Fruit fly (Drosophila melanogaster) whole organism, embryonic: ENCODE measurements around the gene BCAS2.

Source experiments
- Asciz ChIP-seq: fragments of 200-800 bp; sonication (Bioruptor generic); optimal IDR thresholded peaks from 2 replicates; lab custom pipeline; 2017; ENCODE audit warnings: missing biosample characterization, mild to moderate bottlenecking, missing genetic modification characterization, missing genetic modification reagents
- Atf-2 ChIP-seq: fragments of 200-800 bp; sonication (Bioruptor generic); optimal IDR thresholded peaks from 2 replicates; lab custom pipeline; 2016; ENCODE audit warnings: missing biosample characterization, missing genetic modification characterization
- Awh ChIP-seq: fragments of 200-800 bp; sonication (Bioruptor generic); IDR thresholded peaks from 2 replicates; pipeline ENCODE4, ENCODE4 v1.3.6; 2022; ENCODE audit warnings: missing biosample characterization, missing genetic modification characterization
- BtbVII ChIP-seq: fragments of 200-800 bp; sonication (Bioruptor generic); optimal IDR thresholded peaks from 3 replicates; lab custom pipeline; 2017; ENCODE audit warnings: missing biosample characterization, mild to moderate bottlenecking, missing genetic modification characterization
- CG11085 ChIP-seq: fragments of 200-800 bp; sonication (Bioruptor generic); IDR thresholded peaks from 2 replicates; pipeline ENCODE4 v1.3.6; 2022; ENCODE audit warnings: missing biosample characterization, missing genetic modification characterization
- CG12071 ChIP-seq: fragments of 200-800 bp; sonication (Bioruptor generic); optimal IDR thresholded peaks from 3 replicates; lab custom pipeline; 2018; ENCODE audit warnings: missing biosample characterization, mild to moderate bottlenecking, missing genetic modification characterization
- CG16779 ChIP-seq: fragments of 200-800 bp; sonication (Bioruptor generic); IDR thresholded peaks from 2 replicates; pipeline ENCODE4 v1.3.6; 2022; ENCODE audit warnings: missing biosample characterization, missing genetic modification characterization
- CG16815 ChIP-seq: fragments of 200-800 bp; sonication (Bioruptor generic); optimal IDR thresholded peaks from 3 replicates; lab custom pipeline; 2017; ENCODE audit warnings: missing biosample characterization, mild to moderate bottlenecking, missing genetic modification characterization
- CG17186 ChIP-seq: fragments of 200-800 bp; sonication (Bioruptor generic); optimal IDR thresholded peaks from 3 replicates; lab custom pipeline; 2017; ENCODE audit warnings: missing biosample characterization, missing genetic modification reagents, missing genetic modification characterization
- CG17912 ChIP-seq: fragments of 200-800 bp; sonication (Bioruptor generic); optimal IDR thresholded peaks from 2 replicates; lab custom pipeline; 2018; ENCODE audit warnings: missing biosample characterization, mild to moderate bottlenecking, missing genetic modification characterization
- CG32772 ChIP-seq: fragments of 200-800 bp; sonication (Bioruptor generic); IDR thresholded peaks from 2 replicates; pipeline ENCODE4 v1.3.6; 2022; ENCODE audit warnings: missing biosample characterization, missing genetic modification characterization
- CG7745 ChIP-seq: fragments of 200-800 bp; sonication (Bioruptor generic); optimal IDR thresholded peaks from 2 replicates; lab custom pipeline; 2018; ENCODE audit warnings: missing biosample characterization, mild to moderate bottlenecking, missing genetic modification characterization, moderate library complexity
- CG8290 ChIP-seq, 3 experiments: fragments of 200-800 bp; sonication (Bioruptor generic); optimal IDR thresholded peaks; 2 replicates each; lab custom pipeline; 2016 to 2019; ENCODE audit warnings: missing biosample characterization in 3 of 3, missing genetic modification characterization in 3 of 3, mild to moderate bottlenecking in 2 of 3, moderate library complexity in 1 of 3
- CG8388 ChIP-seq: fragments of 200-800 bp; sonication (Bioruptor generic); optimal IDR thresholded peaks from 2 replicates; lab custom pipeline; 2019; ENCODE audit warnings: missing biosample characterization, mild to moderate bottlenecking, missing genetic modification characterization, moderate library complexity
- CG8924 ChIP-seq: fragments of 200-800 bp; optimal IDR thresholded peaks from 3 replicates; lab custom pipeline; 2019; ENCODE audit warnings: missing biosample characterization, mild to moderate bottlenecking, missing genetic modification characterization, moderate library complexity
- CTCF ChIP-seq: fragments of 200-800 bp; sonication (Bioruptor generic); optimal IDR thresholded peaks from 2 replicates; lab custom pipeline; 2017; ENCODE audit warnings: missing biosample characterization, mild to moderate bottlenecking, missing genetic modification characterization, moderate library complexity
- Chrac-16 ChIP-seq: fragments of 200-800 bp; sonication (Bioruptor generic); optimal IDR thresholded peaks from 3 replicates; lab custom pipeline; 2016; ENCODE audit warnings: missing biosample characterization, missing genetic modification characterization
- Dad ChIP-seq: fragments of 200-800 bp; sonication (Bioruptor generic); optimal IDR thresholded peaks from 3 replicates; lab custom pipeline; 2016; ENCODE audit warnings: missing biosample characterization, missing genetic modification characterization
- Dek ChIP-seq: fragments of 200-800 bp; sonication (Bioruptor generic); optimal IDR thresholded peaks from 3 replicates; lab custom pipeline; 2019; ENCODE audit warnings: missing biosample characterization, mild to moderate bottlenecking, missing genetic modification characterization, moderate library complexity
- Dp ChIP-seq: fragments of 200-800 bp; sonication (Bioruptor generic); optimal IDR thresholded peaks from 2 replicates; lab custom pipeline; 2018; ENCODE audit warnings: missing biosample characterization, mild to moderate bottlenecking, missing genetic modification characterization, moderate library complexity
- GATAe ChIP-seq: fragments of 200-800 bp; sonication (Bioruptor generic); conservative IDR thresholded peaks from 2 replicates; pipeline ENCODE4 v1.3.6; 2022; ENCODE audit warnings: missing biosample characterization, missing genetic modification characterization
- HLH3B ChIP-seq: fragments of 200-800 bp; sonication (Bioruptor generic); IDR thresholded peaks from 2 replicates; pipeline ENCODE4 v1.3.6; 2022; ENCODE audit warnings: missing biosample characterization, missing genetic modification characterization
- HLHmδ ChIP-seq: fragments of 200-800 bp; sonication (Bioruptor generic); optimal IDR thresholded peaks from 2 replicates; lab custom pipeline; 2018; ENCODE audit warnings: missing biosample characterization, mild to moderate bottlenecking, missing genetic modification characterization, moderate library complexity
- Hey ChIP-seq: fragments of 200-800 bp; sonication (Bioruptor generic); optimal IDR thresholded peaks from 3 replicates; lab custom pipeline; 2018; ENCODE audit warnings: missing biosample characterization, mild to moderate bottlenecking, missing genetic modification characterization
- ac ChIP-seq: fragments of 200-800 bp; sonication (Bioruptor generic); optimal IDR thresholded peaks from 3 replicates; lab custom pipeline; 2017; ENCODE audit warnings: missing biosample characterization, mild to moderate bottlenecking, missing genetic modification characterization
- ap ChIP-seq: fragments of 200-800 bp; sonication (Bioruptor generic); IDR thresholded peaks from 2 replicates; pipeline ENCODE4 v1.3.6; 2022; ENCODE audit warnings: missing biosample characterization, missing genetic modification characterization
- ara ChIP-seq: fragments of 200-800 bp; sonication (Bioruptor generic); IDR thresholded peaks from 2 replicates; pipeline ENCODE4 v1.3.6; 2022; ENCODE audit warnings: missing biosample characterization, missing genetic modification characterization
- ase ChIP-seq: fragments of 200-800 bp; sonication (Bioruptor generic); IDR thresholded peaks from 3 replicates; pipeline ENCODE4 v1.3.6; 2022; ENCODE audit warnings: missing biosample characterization, missing genetic modification characterization
- bowl ChIP-seq: fragments of 200-800 bp; sonication (Bioruptor generic); IDR thresholded peaks from 2 replicates; pipeline ENCODE4 v1.3.6; 2022; ENCODE audit warnings: missing biosample characterization, missing genetic modification characterization
- br ChIP-seq: fragments of >200 bp; optimal IDR thresholded peaks from 2 replicates; lab custom pipeline; 2017
- caup ChIP-seq: fragments of 200-800 bp; sonication (Bioruptor generic); optimal IDR thresholded peaks from 3 replicates; lab custom pipeline; 2017; ENCODE audit warnings: missing biosample characterization, mild to moderate bottlenecking, missing genetic modification characterization, moderate library complexity; ENCODE audit not compliant: severe bottlenecking
- crol ChIP-seq: fragments of 200-800 bp; sonication (Bioruptor generic); IDR thresholded peaks from 2 replicates; pipeline ENCODE4 v1.3.6; 2022; ENCODE audit warnings: missing biosample characterization, missing genetic modification characterization
- dan ChIP-seq: fragments of 200-800 bp; sonication (Bioruptor generic); IDR thresholded peaks from 2 replicates; pipeline ENCODE4 v1.3.6; 2022; ENCODE audit warnings: missing biosample characterization, missing genetic modification characterization
- en ChIP-seq: fragments of 200-800 bp; sonication (Bioruptor generic); optimal IDR thresholded peaks from 2 replicates; lab custom pipeline; 2016; ENCODE audit warnings: missing biosample characterization, missing genetic modification characterization
- fd64A ChIP-seq: fragments of 200-800 bp; sonication (Bioruptor generic); optimal IDR thresholded peaks from 3 replicates; lab custom pipeline; 2018; ENCODE audit warnings: missing biosample characterization, mild to moderate bottlenecking, missing genetic modification characterization
- hkb ChIP-seq, 2 experiments: fragments of 200-800 bp in 1 of 2; fragments of >200 bp in 1 of 2; sonication (Bioruptor generic) in 1 of 2; IDR thresholded peaks in 1 of 2; optimal IDR thresholded peaks in 1 of 2; 2 replicates each; pipeline versions ENCODE4 v1.3.6 to Lab custom; 2017 to 2022; ENCODE audit warnings: missing biosample characterization in 1 of 2, missing genetic modification characterization in 1 of 2
- ken ChIP-seq: fragments of 200-800 bp; sonication (Bioruptor generic); IDR thresholded peaks from 3 replicates; pipeline ENCODE4 v1.3.6; 2022; ENCODE audit warnings: missing biosample characterization, missing genetic modification characterization
- lov ChIP-seq, 2 experiments: fragments of 200-800 bp in 1 of 2; fragments of >200 bp in 1 of 2; sonication (Bioruptor generic) in 1 of 2; IDR thresholded peaks in 1 of 2; optimal IDR thresholded peaks in 1 of 2; 2 replicates in 1 of 2; 3 replicates in 1 of 2; pipeline versions ENCODE4 v1.3.6 to Lab custom; 2017 to 2022; ENCODE audit warnings: missing biosample characterization in 1 of 2, missing genetic modification characterization in 1 of 2
- row ChIP-seq: fragments of 200-800 bp; sonication (Bioruptor generic); IDR thresholded peaks from 3 replicates; pipeline ENCODE4 v1.3.6; 2022; ENCODE audit warnings: missing biosample characterization, missing genetic modification characterization
- seq ChIP-seq: fragments of 200-800 bp; sonication (Bioruptor generic); IDR thresholded peaks from 2 replicates; pipeline ENCODE4 v1.3.6; 2022; ENCODE audit warnings: missing biosample characterization, missing genetic modification characterization
- slp2 ChIP-seq: fragments of 200-800 bp; sonication (Bioruptor generic); optimal IDR thresholded peaks from 2 replicates; lab custom pipeline; 2016; ENCODE audit warnings: missing biosample characterization, missing genetic modification characterization
- stwl ChIP-seq: fragments of 200-800 bp; sonication (Bioruptor generic); optimal IDR thresholded peaks from 3 replicates; lab custom pipeline; 2018; ENCODE audit warnings: missing biosample characterization, mild to moderate bottlenecking, missing genetic modification characterization, moderate library complexity
- sug ChIP-seq: fragments of 200-800 bp; optimal IDR thresholded peaks from 2 replicates; lab custom pipeline; 2019; ENCODE audit warnings: missing biosample characterization, mild to moderate bottlenecking, missing genetic modification characterization, moderate library complexity
- tin ChIP-seq: fragments of 200-800 bp; sonication (Bioruptor generic); optimal IDR thresholded peaks from 3 replicates; lab custom pipeline; 2016; ENCODE audit warnings: missing biosample characterization, missing genetic modification characterization
- tna ChIP-seq: fragments of 200-800 bp; sonication (Bioruptor generic); IDR thresholded peaks from 2 replicates; pipeline ENCODE4 v1.3.6; 2022; ENCODE audit warnings: missing biosample characterization, missing genetic modification characterization; ENCODE audit not compliant: partially characterized antibody
- trh ChIP-seq: fragments of 200-800 bp; sonication (Bioruptor generic); optimal IDR thresholded peaks from 2 replicates; lab custom pipeline; 2016; ENCODE audit warnings: missing biosample characterization, missing genetic modification characterization
- twi ChIP-seq: fragments of 200-800 bp; optimal IDR thresholded peaks from 2 replicates; lab custom pipeline; 2019; ENCODE audit warnings: missing biosample characterization, mild to moderate bottlenecking, missing genetic modification characterization, moderate library complexity
- wor ChIP-seq: fragments of 200-800 bp; sonication (Bioruptor generic); IDR thresholded peaks from 2 replicates; pipeline ENCODE4 v1.3.6; 2022; ENCODE audit warnings: missing biosample characterization, missing genetic modification characterization
- zf30C ChIP-seq: fragments of 200-800 bp; sonication (Bioruptor generic); optimal IDR thresholded peaks from 3 replicates; lab custom pipeline; 2018; ENCODE audit warnings: missing biosample characterization, mild to moderate bottlenecking, missing genetic modification characterization

The BCAS2 gene

DNA sequence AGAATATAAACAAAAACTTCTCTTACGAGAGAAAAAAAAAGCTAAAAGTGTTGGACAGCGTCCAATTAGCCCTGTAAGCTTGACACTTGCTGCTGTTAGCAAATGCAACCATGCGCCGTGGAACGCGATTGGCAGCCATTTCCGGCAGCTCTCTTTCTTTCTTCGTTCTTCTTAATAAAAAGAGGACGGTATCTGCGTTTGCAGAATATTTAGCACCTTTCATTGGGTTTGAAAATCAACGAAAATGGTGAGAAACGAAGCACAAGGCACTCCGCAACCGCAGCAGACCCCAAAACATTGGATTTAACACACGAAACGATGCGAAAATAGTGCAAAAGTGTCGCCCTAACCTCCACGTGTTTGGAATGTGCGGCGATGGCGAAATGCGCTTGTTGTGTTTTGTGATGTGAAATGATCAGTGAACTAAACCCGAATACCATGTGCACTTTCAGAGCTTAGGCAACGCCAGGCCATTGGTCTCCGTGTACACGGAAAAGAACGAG lies 568 bp upstream of the BCAS2 start, which contains the start of gene RpL4 (continued):
- TF ChIP-seq zf30C (GFP tag; lab: Kevin White, UChicago) (peak; percentile 39), Dek (tag; lab: Kevin White, UChicago) (peak; percentile 53), ken (GFP tag; lab: Robert Waterston, UW) (peak; percentile 83), hkb (optimal IDR thresholded peaks at IDR 0.05; lab: Kevin White, UChicago) (no peak), hkb (GFP tag; IDR thresholded peaks at IDR 0.05; lab: Robert Waterston, UW) (peak; percentile 84), fd64A (GFP tag; lab: Kevin White, UChicago) (peak; percentile 81), ase (peak; percentile 74; the same call in 2 of the 3 replicates), CG7745 (tag; lab: Kevin White, UChicago) (peak; percentile 31), CG16815 (GFP tag; lab: Kevin White, UChicago) (peak; percentile 58), ara (peak; percentile 81), CTCF (GFP tag; lab: Kevin White, UChicago) (peak; percentile 45), seq (GFP tag; lab: Robert Waterston, UW) (peak; percentile 72), HLH3B (GFP tag; lab: Robert Waterston, UW) (peak; percentile 78), BtbVII (GFP tag; lab: Kevin White, UChicago) (peak; percentile 87), wor (GFP tag; lab: Robert Waterston, UW) (no peak; the same call in 1 of the 2 replicates), CG16779 (GFP tag; lab: Robert Waterston, UW) (peak; percentile 66; the same call in 1 of the 2 replicates), tin (GFP tag; lab: Kevin White, UChicago) (peak; percentile 67), sug (tag; lab: Kevin White, UChicago) (peak; percentile 72), Dp (GFP tag; lab: Kevin White, UChicago) (peak; percentile 12), Hey (peak; percentile 83), CG11085 (GFP tag; lab: Robert Waterston, UW) (peak; percentile 68; the same call in 1 of the 2 replicates), CG17912 (GFP tag; lab: Kevin White, UChicago) (peak; percentile 96), caup (GFP tag; lab: Kevin White, UChicago) (peak; percentile 96), Atf-2 (peak; percentile 48), Awh (GFP tag; lab: Robert Waterston, UW) (peak; percentile 84), CG8924 (tag; lab: Kevin White, UChicago) (peak; percentile 42), dan (GFP tag; lab: Robert Waterston, UW) (no peak), trh (GFP tag; lab: Kevin White, UChicago) (peak; percentile 84), en (peak; percentile 76), GATAe (GFP tag; lab: Robert Waterston, UW) (no peak; the same call in 1 of the 2 replicates), br (no peak), Chrac-16 (GFP tag; lab: Kevin White, UChicago) (peak; percentile 53), ac (GFP tag; lab: Kevin White, UChicago) (peak; percentile 84), twi (tag; lab: Kevin White, UChicago) (peak; percentile 51), CG8388 (GFP tag; lab: Kevin White, UChicago) (peak; percentile 71), slp2 (GFP tag; lab: Kevin White, UChicago) (peak; percentile 72), lov (optimal IDR thresholded peaks at IDR 0.05; lab: Kevin White, UChicago) (no peak), lov (GFP tag; IDR thresholded peaks at IDR 0.05; lab: Robert Waterston, UW) (peak; percentile 87), tna (GFP tag; lab: Robert Waterston, UW) (0 out of 2 replicates have a peak, but pooled peaks have one; percentile 16), bowl (GFP tag; lab: Robert Waterston, UW) (peak; percentile 25; the same call in 1 of the 2 replicates), HLHmδ (GFP tag; lab: Kevin White, UChicago) (peak; percentile 99), CG8290 (GFP tag; optimal IDR thresholded peaks at IDR 0.05; lab: Kevin White, UChicago) (peak; percentile 85), CG8290 (tag; optimal IDR thresholded peaks at IDR 0.05; lab: Kevin White, UChicago) (peak; percentile 86 to 91), CG12071 (GFP tag; lab: Kevin White, UChicago) (peak; percentile 88), stwl (peak; percentile 69), ap (GFP tag; lab: Robert Waterston, UW) (peak; percentile 76), CG32772 (GFP tag; lab: Robert Waterston, UW) (peak; percentile 42; the same call in 1 of the 2 replicates), crol (GFP tag; lab: Robert Waterston, UW) (peak; percentile 38; the same call in 1 of the 2 replicates), Asciz (GFP tag; lab: Kevin White, UChicago) (peak; percentile 84), CG17186 (GFP tag; lab: Kevin White, UChicago) (peak; percentile 56), Dad (peak; percentile 85), row (GFP tag; lab: Robert Waterston, UW) (peak; percentile 73)
